Fruit fly (Drosophila melanogaster) whole organism, embryonic: ENCODE results near the gene Gale.
A peak's percentile ranks its signal among the peaks of the same experiment; 100 is the strongest.

Experiments used
- Adf1 ChIP-seq: fragments of 200-800 bp; sonication (Bioruptor generic); IDR thresholded peaks from 2 replicates; pipeline ENCODE4 v1.3.6; 2022; ENCODE audit warnings: missing biosample characterization, missing genetic modification characterization
- BEAF-32 ChIP-seq: fragments of 200-800 bp; sonication (Bioruptor generic); optimal IDR thresholded peaks from 3 replicates; lab custom pipeline; 2017; ENCODE audit warnings: missing biosample characterization, missing genetic modification characterization, mild to moderate bottlenecking, moderate library complexity, missing genetic modification reagents
- BtbVII ChIP-seq: fragments of 200-800 bp; sonication (Bioruptor generic); optimal IDR thresholded peaks from 3 replicates; lab custom pipeline; 2017; ENCODE audit warnings: missing biosample characterization, mild to moderate bottlenecking, missing genetic modification characterization
- Bteb2 ChIP-seq: fragments of 200-800 bp; sonication (Bioruptor generic); optimal IDR thresholded peaks from 2 replicates; lab custom pipeline; 2016; ENCODE audit warnings: missing biosample characterization, missing genetic modification characterization
- C15 ChIP-seq: fragments of 200-800 bp; sonication (Bioruptor generic); IDR thresholded peaks from 3 replicates; pipeline ENCODE4 v1.3.6; 2022; ENCODE audit warnings: missing biosample characterization, missing genetic modification characterization
- CG12155 ChIP-seq: fragments of 200-800 bp; sonication (Bioruptor generic); optimal IDR thresholded peaks from 3 replicates; lab custom pipeline; 2016; ENCODE audit warnings: missing biosample characterization, missing genetic modification characterization
- CG13424 ChIP-seq: fragments of 200-800 bp; sonication (Bioruptor generic); optimal IDR thresholded peaks from 2 replicates; lab custom pipeline; 2019; ENCODE audit warnings: missing biosample characterization, mild to moderate bottlenecking, missing genetic modification characterization, moderate library complexity
- CG13624 ChIP-seq: fragments of 200-800 bp; sonication (Bioruptor generic); optimal IDR thresholded peaks from 2 replicates; lab custom pipeline; 2016; ENCODE audit warnings: missing biosample characterization, missing genetic modification characterization
- CG14441 ChIP-seq: fragments of 200-800 bp; sonication (Bioruptor generic); IDR thresholded peaks from 2 replicates; pipeline ENCODE4 v1.3.6; 2022; ENCODE audit warnings: missing biosample characterization, missing genetic modification characterization
- CG15269 ChIP-seq: fragments of 200-800 bp; sonication (Bioruptor generic); optimal IDR thresholded peaks from 2 replicates; lab custom pipeline; 2018; ENCODE audit warnings: missing biosample characterization, mild to moderate bottlenecking, missing genetic modification characterization, moderate library complexity
- CG15479 ChIP-seq: fragments of 200-800 bp; sonication (Bioruptor generic); optimal IDR thresholded peaks from 3 replicates; lab custom pipeline; 2019; ENCODE audit warnings: missing biosample characterization, mild to moderate bottlenecking, missing genetic modification characterization, moderate library complexity
- CG15514 ChIP-seq: fragments of 200-800 bp; sonication (Bioruptor generic); optimal IDR thresholded peaks from 3 replicates; lab custom pipeline; 2017; ENCODE audit warnings: missing biosample characterization, missing genetic modification characterization, mild to moderate bottlenecking, moderate library complexity, missing genetic modification reagents
- CG15696 ChIP-seq: fragments of 200-800 bp; sonication (Bioruptor generic); optimal IDR thresholded peaks from 2 replicates; lab custom pipeline; 2019; ENCODE audit warnings: missing biosample characterization, mild to moderate bottlenecking, missing genetic modification characterization, moderate library complexity
- CG16813 ChIP-seq: fragments of 200-800 bp; sonication (Bioruptor generic); IDR thresholded peaks from 3 replicates; pipeline ENCODE4 v1.3.6; 2022; ENCODE audit warnings: missing biosample characterization, missing genetic modification characterization; ENCODE audit not compliant: partially characterized antibody
- CG17359 ChIP-seq: fragments of 200-800 bp; sonication (Bioruptor generic); optimal IDR thresholded peaks from 3 replicates; lab custom pipeline; 2018; ENCODE audit warnings: missing biosample characterization, mild to moderate bottlenecking, missing genetic modification characterization, moderate library complexity
- CG18011 ChIP-seq: fragments of 200-800 bp; sonication (Bioruptor generic); optimal IDR thresholded peaks from 2 replicates; lab custom pipeline; 2017; ENCODE audit warnings: missing biosample characterization, missing genetic modification characterization, mild to moderate bottlenecking, moderate library complexity, missing genotype
- CG18599 ChIP-seq: fragments of 200-800 bp; sonication (Bioruptor generic); optimal IDR thresholded peaks from 3 replicates; lab custom pipeline; 2017; ENCODE audit warnings: missing biosample characterization, missing genetic modification characterization, mild to moderate bottlenecking, moderate library complexity, missing genetic modification reagents
- CG30020 ChIP-seq: fragments of 200-800 bp; optimal IDR thresholded peaks from 2 replicates; lab custom pipeline; 2019; ENCODE audit warnings: missing biosample characterization, mild to moderate bottlenecking, missing genetic modification characterization, moderate library complexity
- CG3065 ChIP-seq: fragments of 200-800 bp; sonication (Bioruptor generic); optimal IDR thresholded peaks from 2 replicates; lab custom pipeline; 2016; ENCODE audit warnings: missing biosample characterization, missing genetic modification characterization
- CG33213 ChIP-seq: fragments of 200-800 bp; sonication (Bioruptor generic); optimal IDR thresholded peaks from 3 replicates; lab custom pipeline; 2016; ENCODE audit warnings: missing biosample characterization, missing genetic modification characterization
- CG34224 ChIP-seq: fragments of 200-800 bp; sonication (Bioruptor generic); IDR thresholded peaks from 3 replicates; pipeline ENCODE4 v1.3.6; 2022; ENCODE audit warnings: missing biosample characterization, missing genetic modification characterization; ENCODE audit not compliant: partially characterized antibody
- CG34376 ChIP-seq: fragments of 200-800 bp; sonication (Bioruptor generic); optimal IDR thresholded peaks from 2 replicates; lab custom pipeline; 2018; ENCODE audit warnings: missing biosample characterization, mild to moderate bottlenecking, missing genetic modification characterization
- CG34422 ChIP-seq: fragments of 200-800 bp; sonication (Bioruptor generic); IDR thresholded peaks from 3 replicates; pipeline ENCODE4 v1.3.6; 2022; ENCODE audit warnings: missing biosample characterization, missing genetic modification characterization
- CG5245 ChIP-seq: fragments of 200-800 bp; sonication (Bioruptor generic); optimal IDR thresholded peaks from 3 replicates; lab custom pipeline; 2016; ENCODE audit warnings: missing biosample characterization, missing genetic modification characterization
- CG7987 ChIP-seq: fragments of 200-800 bp; sonication (Bioruptor generic); optimal IDR thresholded peaks from 2 replicates; lab custom pipeline; 2018; ENCODE audit warnings: missing biosample characterization, mild to moderate bottlenecking, missing genetic modification characterization, moderate library complexity
- CG8388 ChIP-seq: fragments of 200-800 bp; sonication (Bioruptor generic); optimal IDR thresholded peaks from 2 replicates; lab custom pipeline; 2019; ENCODE audit warnings: missing biosample characterization, mild to moderate bottlenecking, missing genetic modification characterization, moderate library complexity
- Fer1 ChIP-seq: fragments of 200-800 bp; sonication (Bioruptor generic); optimal IDR thresholded peaks from 2 replicates; lab custom pipeline; 2017; ENCODE audit warnings: missing biosample characterization, mild to moderate bottlenecking, missing genetic modification characterization
- HHEX ChIP-seq: fragments of 200-800 bp; sonication (Bioruptor generic); optimal IDR thresholded peaks from 3 replicates; lab custom pipeline; 2017; ENCODE audit warnings: missing biosample characterization, mild to moderate bottlenecking, missing genetic modification characterization, missing genetic modification reagents
- Hr51 ChIP-seq, 2 experiments: fragments of 200-800 bp; sonication (Bioruptor generic); optimal IDR thresholded peaks; 2 replicates in 1 of 2; 3 replicates in 1 of 2; lab custom pipeline; 2016 to 2018; ENCODE audit warnings: missing biosample characterization in 2 of 2, missing genetic modification characterization in 2 of 2, mild to moderate bottlenecking in 1 of 2, moderate library complexity in 1 of 2
- Meics ChIP-seq: fragments of 200-800 bp; sonication (Bioruptor generic); optimal IDR thresholded peaks from 2 replicates; lab custom pipeline; 2017; ENCODE audit warnings: missing biosample characterization, mild to moderate bottlenecking, missing genetic modification characterization
- Spps ChIP-seq: fragments of 200-800 bp; sonication (Bioruptor generic); optimal IDR thresholded peaks from 2 replicates; lab custom pipeline; 2018; ENCODE audit warnings: missing biosample characterization, mild to moderate bottlenecking, missing genetic modification characterization
- Sry-δ ChIP-seq: fragments of 200-800 bp; sonication (Bioruptor generic); optimal IDR thresholded peaks from 2 replicates; lab custom pipeline; 2016; ENCODE audit warnings: missing biosample characterization, missing genetic modification characterization
- Stat92E ChIP-seq, 3 experiments: fragments of >200 bp in 2 of 3; fragments of 200-800 bp in 1 of 3; sonication (Bioruptor generic) in 1 of 3; optimal IDR thresholded peaks; 2 replicates each; lab custom pipeline; 2017 to 2019; ENCODE audit warnings: missing biosample characterization in 3 of 3, missing genetic modification characterization in 3 of 3, mild to moderate bottlenecking in 1 of 3, moderate library complexity in 1 of 3
- Tbp ChIP-seq: fragments of >200 bp; optimal IDR thresholded peaks from 2 replicates; lab custom pipeline; 2018; ENCODE audit warnings: missing biosample characterization, missing genetic modification characterization
- ac ChIP-seq: fragments of 200-800 bp; sonication (Bioruptor generic); optimal IDR thresholded peaks from 3 replicates; lab custom pipeline; 2017; ENCODE audit warnings: missing biosample characterization, mild to moderate bottlenecking, missing genetic modification characterization
- az2 ChIP-seq: fragments of 200-800 bp; sonication (Bioruptor generic); optimal IDR thresholded peaks from 3 replicates; lab custom pipeline; 2016; ENCODE audit warnings: missing biosample characterization, missing genetic modification characterization
- chinmo ChIP-seq: fragments of 200-800 bp; sonication (Bioruptor generic); IDR thresholded peaks from 4 replicates; pipeline ENCODE4 v1.3.6; 2022; ENCODE audit warnings: missing biosample characterization, missing genetic modification characterization; ENCODE audit not compliant: partially characterized antibody
- hth ChIP-seq: fragments of >200 bp; optimal IDR thresholded peaks from 2 replicates; lab custom pipeline; 2017; ENCODE audit warnings: inconsistent platforms
- lbe ChIP-seq: fragments of 200-800 bp; sonication (Bioruptor generic); optimal IDR thresholded peaks from 2 replicates; lab custom pipeline; 2016; ENCODE audit warnings: missing biosample characterization, mild to moderate bottlenecking, missing genetic modification characterization
- lilli ChIP-seq: fragments of 200-800 bp; sonication (Bioruptor generic); optimal IDR thresholded peaks from 3 replicates; lab custom pipeline; 2016; ENCODE audit warnings: missing biosample characterization, missing genetic modification characterization
- lov ChIP-seq, 2 experiments: fragments of 200-800 bp in 1 of 2; fragments of >200 bp in 1 of 2; sonication (Bioruptor generic) in 1 of 2; IDR thresholded peaks in 1 of 2; optimal IDR thresholded peaks in 1 of 2; 2 replicates in 1 of 2; 3 replicates in 1 of 2; pipeline versions ENCODE4 v1.3.6 to Lab custom; 2017 to 2022; ENCODE audit warnings: missing biosample characterization in 1 of 2, missing genetic modification characterization in 1 of 2
- row ChIP-seq: fragments of 200-800 bp; sonication (Bioruptor generic); IDR thresholded peaks from 3 replicates; pipeline ENCODE4 v1.3.6; 2022; ENCODE audit warnings: missing biosample characterization, missing genetic modification characterization
- run ChIP-seq: fragments of 200-800 bp; sonication (Bioruptor generic); optimal IDR thresholded peaks from 3 replicates; lab custom pipeline; 2018; ENCODE audit warnings: missing biosample characterization, mild to moderate bottlenecking, missing genetic modification characterization
- shn ChIP-seq: fragments of 200-800 bp; sonication (Bioruptor generic); optimal IDR thresholded peaks from 3 replicates; lab custom pipeline; 2016; ENCODE audit warnings: missing biosample characterization, missing genetic modification characterization
- tio ChIP-seq: fragments of 200-800 bp; sonication (Bioruptor generic); optimal IDR thresholded peaks from 2 replicates; lab custom pipeline; 2017; ENCODE audit warnings: missing biosample characterization, missing genetic modification characterization, inconsistent platforms
- unpg ChIP-seq: fragments of 200-800 bp; sonication (Bioruptor generic); optimal IDR thresholded peaks from 3 replicates; lab custom pipeline; 2018; ENCODE audit warnings: missing biosample characterization, mild to moderate bottlenecking, missing genetic modification characterization, moderate library complexity
- wor ChIP-seq: fragments of 200-800 bp; sonication (Bioruptor generic); IDR thresholded peaks from 2 replicates; pipeline ENCODE4 v1.3.6; 2022; ENCODE audit warnings: missing biosample characterization, missing genetic modification characterization

Gale gene

dm6 chr3L:615425-616046 is 32.8 kb upstream of the Gale start (continued):
- peak; percentile 77 for TF ChIP-seq CG12155 (GFP tag; lab: Kevin White, UChicago)
- peak; percentile 86 for TF ChIP-seq Bteb2 (GFP tag; lab: Kevin White, UChicago)
- TF ChIP-seq CG5245 (GFP tag; lab: Kevin White, UChicago), result peak; percentile 87
- peak; percentile 93 for TF ChIP-seq az2 (GFP tag; lab: Kevin White, UChicago)
- TF ChIP-seq tio (GFP tag; lab: Kevin White, UChicago), result peak; percentile 78
- peak; percentile 74 for TF ChIP-seq lilli (GFP tag; lab: Kevin White, UChicago)
- TF ChIP-seq CG8388, result peak; percentile 90
- TF ChIP-seq CG34224 (GFP tag; lab: Robert Waterston, UW), result no peak
- TF ChIP-seq CG18599 (GFP tag; lab: Kevin White, UChicago), result peak; percentile 85
- TF ChIP-seq CG33213 (GFP tag; lab: Kevin White, UChicago), result peak; percentile 69
- TF ChIP-seq Adf1 (GFP tag; lab: Robert Waterston, UW), result 0 out of 2 replicates have a peak, but pooled peaks have one; percentile 10
- TF ChIP-seq unpg (GFP tag; lab: Kevin White, UChicago), result peak; percentile 93
- peak; percentile 85 for TF ChIP-seq HHEX (GFP tag; lab: Kevin White, UChicago)
- TF ChIP-seq BEAF-32 (GFP tag; lab: Kevin White, UChicago), result no peak
- TF ChIP-seq BtbVII (GFP tag; lab: Kevin White, UChicago), result peak; percentile 72
- peak; percentile 85 for TF ChIP-seq wor (GFP tag; lab: Robert Waterston, UW)
- peak; percentile 81 for TF ChIP-seq run (tag; lab: Kevin White, UChicago)
- peak; percentile 67 for TF ChIP-seq CG15696 (tag; lab: Kevin White, UChicago)
- 0 out of 3 replicates have a peak, but pooled peaks have one; percentile 11 for TF ChIP-seq C15
- TF ChIP-seq CG15479 (GFP tag; lab: Kevin White, UChicago), result no peak
- TF ChIP-seq CG14441 (GFP tag; lab: Robert Waterston, UW), result peak; percentile 90
- peak; percentile 92 for TF ChIP-seq CG34422 (GFP tag; lab: Robert Waterston, UW)
- peak; percentile 76 for TF ChIP-seq CG3065 (GFP tag; lab: Kevin White, UChicago)
- TF ChIP-seq Fer1, result peak; percentile 89
- peak; percentile 94 for TF ChIP-seq CG17359 (tag; lab: Kevin White, UChicago)
- 0 out of 4 replicates have a peak, but pooled peaks have one; percentile 10 for TF ChIP-seq chinmo (GFP tag; lab: Robert Waterston, UW)
- no peak for TF ChIP-seq lov (optimal IDR thresholded peaks at IDR 0.05; lab: Kevin White, UChicago)
- TF ChIP-seq lov (GFP tag; IDR thresholded peaks at IDR 0.05; lab: Robert Waterston, UW), result peak; percentile 74; the same call in 2 of the 3 replicates
- TF ChIP-seq CG7987 (GFP tag; lab: Kevin White, UChicago), result peak; percentile 47
- TF ChIP-seq CG16813 (GFP tag; lab: Robert Waterston, UW), result no peak
- peak; percentile 46 for TF ChIP-seq CG18011 (GFP tag; lab: Kevin White, UChicago)
- peak; percentile 58 for TF ChIP-seq Sry-δ (GFP tag; lab: Kevin White, UChicago)
- no peak for TF ChIP-seq Stat92E (GFP tag; optimal IDR thresholded peaks at IDR 0.05; lab: Kevin White, UChicago)
- no peak for TF ChIP-seq Tbp (GFP tag; lab: Kevin White, UChicago)
- TF ChIP-seq Meics (GFP tag; lab: Kevin White, UChicago), result peak; percentile 80
- peak; percentile 50 for TF ChIP-seq CG15514 (GFP tag; lab: Kevin White, UChicago)
- TF ChIP-seq row, result peak; percentile 94
- peak; percentile 40 to 95 for TF ChIP-seq Hr51 (GFP tag; optimal IDR thresholded peaks at IDR 0.05; lab: Kevin White, UChicago)
- TF ChIP-seq CG13624 (GFP tag; lab: Kevin White, UChicago), result peak; percentile 69
- peak; percentile 64 for TF ChIP-seq shn (GFP tag; lab: Kevin White, UChicago)
- no peak for TF ChIP-seq hth
- no peak for TF ChIP-seq lbe (GFP tag; lab: Kevin White, UChicago)
- peak; percentile 22 for TF ChIP-seq ac (GFP tag; lab: Kevin White, UChicago)
- peak; percentile 13 for TF ChIP-seq CG30020 (tag; lab: Kevin White, UChicago)
- peak; percentile 89 for TF ChIP-seq CG15269 (tag; lab: Kevin White, UChicago)
- peak; percentile 88 for TF ChIP-seq CG13424 (tag; lab: Kevin White, UChicago)
- peak; percentile 86 for TF ChIP-seq Spps (tag; lab: Kevin White, UChicago)
- TF ChIP-seq CG34376, result peak; percentile 38
